Worm (Caenorhabditis elegans) whole organism, midembryonic: ENCODE measurements around the gene srbc-43.

Experiments
- T22C8.4 ChIP-seq: fragments of 200-800 bp; sonication (Bioruptor generic); IDR thresholded peaks from 2 replicates; pipeline ENCODE4 v1.3.6; 2022; ENCODE audit warnings: missing genetic modification characterization, missing compliant biosample characterization
- cog-1 ChIP-seq: sonication (generic microtip); optimal IDR thresholded peaks from 2 replicates; lab custom pipeline; 2016; ENCODE audit warnings: missing genetic modification characterization, missing compliant biosample characterization
- flt-1 ChIP-seq: fragments of 200-800 bp; sonication (Bioruptor generic); IDR thresholded peaks from 2 replicates; pipeline ENCODE4 v1.3.6; 2022; ENCODE audit warnings: missing genetic modification characterization, missing compliant biosample characterization
- klf-2 ChIP-seq: fragments of 200-800 bp; sonication (Bioruptor generic); conservative IDR thresholded peaks from 2 replicates; pipeline ENCODE4 v1.3.6; 2022; ENCODE audit warnings: missing genetic modification reagents, missing genetic modification characterization, missing compliant biosample characterization
- med-1 ChIP-seq: sonication (generic microtip); optimal IDR thresholded peaks from 2 replicates; lab custom pipeline; 2017; ENCODE audit warnings: missing genetic modification characterization, mild to moderate bottlenecking, missing compliant biosample characterization, antibody characterized with exemption, missing genetic modification reagents; ENCODE audit not compliant: insufficient read depth
- ref-1 ChIP-seq: fragments of 200-800 bp; sonication (Bioruptor generic); conservative IDR thresholded peaks from 2 replicates; pipeline ENCODE4 v1.3.6; 2022; ENCODE audit warnings: missing genetic modification reagents, missing genetic modification characterization, missing compliant biosample characterization
- tab-1 ChIP-seq: fragments of 200-800 bp; sonication (Bioruptor generic); IDR thresholded peaks from 2 replicates; pipeline ENCODE4 v1.3.6; 2022; ENCODE audit warnings: missing genetic modification characterization, missing compliant biosample characterization
- ztf-23 ChIP-seq: fragments of 200-800 bp; sonication (Bioruptor generic); IDR thresholded peaks from 2 replicates; pipeline ENCODE4 v1.3.6; 2022; ENCODE audit warnings: missing genetic modification reagents, missing genetic modification characterization, missing compliant biosample characterization
- ztf-29 ChIP-seq: fragments of 200-800 bp; sonication (Bioruptor generic); IDR thresholded peaks from 2 replicates; pipeline ENCODE4 v1.3.6; 2022; ENCODE audit warnings: missing genetic modification reagents, missing genetic modification characterization, missing compliant biosample characterization

The srbc-43 gene

ce11 chrV:12790188-12790587 is at the start of gene srbc-43:
srbc-43 (minus strand) TSS chrV:12790518.
- TF ChIP-seq klf-2 (GFP tag; lab: Robert Waterston, UW) (no peak), tab-1 (GFP tag; lab: Robert Waterston, UW) (no peak), ztf-23 (no peak), cog-1 (tag; lab: Kevin White, UChicago) (no peak), ref-1 (no peak), flt-1 (GFP tag; lab: Robert Waterston, UW) (no peak)

- no peak for TF ChIP-seq ztf-29 (GFP tag; lab: Robert Waterston, UW)
- no peak for TF ChIP-seq ref-1
- TF ChIP-seq T22C8.4 (GFP tag; lab: Robert Waterston, UW): no peak
- TF ChIP-seq klf-2 (GFP tag; lab: Robert Waterston, UW): no peak
- no peak for TF ChIP-seq ztf-23
- no peak for TF ChIP-seq flt-1 (GFP tag; lab: Robert Waterston, UW)
- TF ChIP-seq tab-1 (GFP tag; lab: Robert Waterston, UW): no peak
- TF ChIP-seq med-1 (GFP tag; lab: Kevin White, UChicago): no peak
- TF ChIP-seq cog-1 (tag; lab: Kevin White, UChicago): no peak
Measured at ce11 chrV:12835388-12835787, 45.1 kb upstream of the srbc-43 start, which contains the start of gene C44H9.4. C44H9.4 (plus strand) TSS chrV:12835688.

DNA sequence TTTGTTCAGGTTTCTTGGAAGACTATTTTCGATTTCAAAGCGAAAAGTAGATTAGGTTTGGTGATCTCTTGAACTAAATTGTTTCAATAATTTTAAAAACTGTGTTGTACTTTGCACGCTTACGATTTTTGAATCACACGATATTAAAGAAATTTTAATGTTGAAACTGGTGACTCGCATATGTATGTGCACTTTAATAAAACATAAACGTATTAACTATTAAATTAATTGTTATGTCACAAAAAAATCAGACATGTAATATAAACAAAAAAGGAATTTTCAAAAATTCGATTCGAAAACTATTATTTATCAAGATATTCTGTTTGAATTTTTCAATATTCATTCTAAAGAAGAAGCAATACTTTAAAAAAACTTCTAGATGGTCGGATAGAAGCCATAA is 36.9 kb upstream of the srbc-43 start, which contains the start of gene ugt-15:
Gene ugt-15 (plus strand): TSS at position 301 of the 400 bp plus-strand sequence.
- TF ChIP-seq ref-1 (no peak), tab-1 (GFP tag; lab: Robert Waterston, UW) (no peak), flt-1 (GFP tag; lab: Robert Waterston, UW) (no peak), ztf-23 (no peak), cog-1 (tag; lab: Kevin White, UChicago) (no peak), ztf-29 (GFP tag; lab: Robert Waterston, UW) (no peak)

DNA sequence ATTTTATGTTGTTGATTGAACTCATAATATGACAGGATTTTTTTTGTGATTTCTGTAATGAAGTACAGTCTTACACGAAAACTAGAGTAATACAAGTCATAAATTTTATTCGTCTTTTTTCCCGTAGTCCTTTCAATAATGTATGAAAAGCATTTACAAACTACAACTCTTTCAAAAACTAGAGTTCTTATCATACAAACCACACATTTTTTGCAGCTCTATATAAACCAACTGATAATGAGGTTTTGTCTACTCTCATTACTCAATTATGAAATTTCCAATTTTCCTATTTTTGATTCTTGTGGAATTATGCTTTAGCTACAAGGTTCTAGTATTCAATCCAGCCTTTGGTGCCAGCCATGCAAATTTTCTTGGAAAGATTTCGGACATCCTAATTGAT is 34.5 kb upstream of the srbc-43 start, which contains the start of gene ugt-16:
Gene ugt-16 (plus strand): TSS at position 248 of the 400 bp plus-strand sequence.
- TF ChIP-seq klf-2 (GFP tag; lab: Robert Waterston, UW) (no peak), flt-1 (GFP tag; lab: Robert Waterston, UW) (no peak), ref-1 (no peak), med-1 (GFP tag; lab: Kevin White, UChicago) (no peak), T22C8.4 (GFP tag; lab: Robert Waterston, UW) (no peak), ztf-23 (no peak), ztf-29 (GFP tag; lab: Robert Waterston, UW) (no peak), cog-1 (tag; lab: Kevin White, UChicago) (no peak), tab-1 (GFP tag; lab: Robert Waterston, UW) (no peak)

- TF ChIP-seq ztf-29 (GFP tag; lab: Robert Waterston, UW): no peak
- TF ChIP-seq cog-1 (tag; lab: Kevin White, UChicago): no peak
- TF ChIP-seq ztf-23: no peak
- no peak for TF ChIP-seq ref-1
- TF ChIP-seq flt-1 (GFP tag; lab: Robert Waterston, UW): no peak
- TF ChIP-seq klf-2 (GFP tag; lab: Robert Waterston, UW): no peak
- TF ChIP-seq tab-1 (GFP tag; lab: Robert Waterston, UW): no peak
- no peak for TF ChIP-seq T22C8.4 (GFP tag; lab: Robert Waterston, UW)
- no peak for TF ChIP-seq med-1 (GFP tag; lab: Kevin White, UChicago)
Measured at ce11 chrV:12822065-12822464, 31.7 kb upstream of the srbc-43 start.

ce11 chrV:12819792-12820453 is 29.6 kb upstream of the srbc-43 start, which contains the start of the genes ZC443.4 and ugt-18:
ZC443.4 (minus strand) TSS chrV:12819886.
ugt-18 (plus strand) TSS chrV:12820260.
- TF ChIP-seq klf-2 (GFP tag; lab: Robert Waterston, UW) (no peak), med-1 (GFP tag; lab: Kevin White, UChicago) (no peak), T22C8.4 (GFP tag; lab: Robert Waterston, UW) (no peak), cog-1 (tag; lab: Kevin White, UChicago) (no peak), flt-1 (GFP tag; lab: Robert Waterston, UW) (no peak), ztf-29 (GFP tag; lab: Robert Waterston, UW) (no peak), tab-1 (GFP tag; lab: Robert Waterston, UW) (no peak), ref-1 (no peak), ztf-23 (no peak)

ce11 chrV:12819155-12819554 is 28.8 kb upstream of the srbc-43 start:
- TF ChIP-seq flt-1 (GFP tag; lab: Robert Waterston, UW): no peak
- no peak for TF ChIP-seq ztf-29 (GFP tag; lab: Robert Waterston, UW)
- no peak for TF ChIP-seq ztf-23

ce11 chrV:12818486-12818885 is 28.2 kb upstream of the srbc-43 start:
- TF ChIP-seq klf-2 (GFP tag; lab: Robert Waterston, UW): no peak
- no peak for TF ChIP-seq ztf-29 (GFP tag; lab: Robert Waterston, UW)
- TF ChIP-seq ref-1: no peak
- no peak for TF ChIP-seq ztf-23
- no peak for TF ChIP-seq flt-1 (GFP tag; lab: Robert Waterston, UW)
- TF ChIP-seq cog-1 (tag; lab: Kevin White, UChicago): no peak

DNA sequence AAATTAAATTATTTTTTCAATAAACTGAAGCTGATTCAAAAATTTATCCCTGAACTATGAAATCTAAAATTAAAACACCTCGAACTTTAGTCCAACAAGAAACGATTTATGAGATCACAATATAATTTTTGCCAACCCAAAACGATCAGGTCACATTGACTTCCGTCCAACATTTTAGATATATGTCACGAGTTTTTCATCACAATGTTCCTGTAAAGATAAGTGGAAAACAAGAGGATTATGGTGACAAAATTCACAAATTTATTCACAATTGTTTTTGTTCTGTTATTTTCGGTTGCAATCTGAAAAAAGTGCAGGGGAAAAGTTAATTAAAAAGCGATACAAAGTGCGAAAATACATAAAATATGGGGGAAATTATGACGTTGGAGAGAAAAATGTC is 26.4 kb upstream of the srbc-43 start:
- TF ChIP-seq ref-1: no peak
- no peak for TF ChIP-seq cog-1 (tag; lab: Kevin White, UChicago)
- no peak for TF ChIP-seq ztf-29 (GFP tag; lab: Robert Waterston, UW)

DNA sequence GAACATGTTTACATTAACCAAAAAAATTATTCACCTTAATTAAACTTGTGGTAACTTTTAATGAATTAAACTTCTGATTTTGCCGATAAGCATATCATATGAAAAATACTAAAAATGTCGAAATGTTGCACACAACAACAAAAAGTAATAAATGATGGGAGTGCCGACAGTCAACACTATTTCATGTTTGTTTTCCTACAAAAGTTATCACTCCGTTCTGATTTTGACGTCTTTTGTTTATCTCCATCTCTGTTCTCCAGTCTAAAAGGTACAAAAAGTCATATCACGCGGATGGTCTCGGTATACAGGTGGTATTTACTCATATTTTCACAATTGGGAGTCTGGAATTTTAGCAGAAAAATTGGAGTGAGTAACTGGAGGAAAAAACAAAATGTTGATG is 25.1 kb upstream of the srbc-43 start:
- TF ChIP-seq med-1 (GFP tag; lab: Kevin White, UChicago) (no peak), T22C8.4 (GFP tag; lab: Robert Waterston, UW) (no peak), ref-1 (no peak), tab-1 (GFP tag; lab: Robert Waterston, UW) (no peak), ztf-29 (GFP tag; lab: Robert Waterston, UW) (no peak), cog-1 (tag; lab: Kevin White, UChicago) (no peak), klf-2 (GFP tag; lab: Robert Waterston, UW) (no peak), ztf-23 (no peak), flt-1 (GFP tag; lab: Robert Waterston, UW) (no peak)
